Fruit fly (Drosophila melanogaster) whole organism, adult: ENCODE data around the gene CG14332.

ENCODE experiments used
- CG12768 ChIP-seq: fragments of 200-800 bp; sonication (Bioruptor generic); optimal IDR thresholded peaks from 2 replicates; lab custom pipeline; 2017; ENCODE audit warnings: missing biosample characterization, missing genetic modification characterization, mild to moderate bottlenecking, moderate library complexity, missing genetic modification reagents
- CG33017 ChIP-seq: fragments of 200-800 bp; sonication (Bioruptor generic); optimal IDR thresholded peaks from 2 replicates; lab custom pipeline; 2018; ENCODE audit warnings: missing biosample characterization, mild to moderate bottlenecking, missing genetic modification characterization, moderate library complexity
- CG7045 ChIP-seq: fragments of 200-800 bp; sonication (Bioruptor generic); optimal IDR thresholded peaks from 2 replicates; lab custom pipeline; 2017; ENCODE audit warnings: missing biosample characterization, mild to moderate bottlenecking, missing genetic modification characterization
- Hr96 ChIP-seq: fragments of 200-800 bp; sonication (Bioruptor generic); optimal IDR thresholded peaks from 2 replicates; lab custom pipeline; 2016; ENCODE audit warnings: missing biosample characterization, missing genetic modification characterization
- bab1 ChIP-seq: fragments of 200-800 bp; sonication (Bioruptor generic); optimal IDR thresholded peaks from 3 replicates; lab custom pipeline; 2019; ENCODE audit warnings: missing biosample characterization, mild to moderate bottlenecking, missing genetic modification characterization, moderate library complexity
- cic ChIP-seq: fragments of 200-800 bp; sonication (Bioruptor generic); optimal IDR thresholded peaks from 2 replicates; lab custom pipeline; 2017; ENCODE audit warnings: missing biosample characterization, mild to moderate bottlenecking, missing genetic modification characterization, moderate library complexity
- kay ChIP-seq: fragments of 200-800 bp; sonication (Bioruptor generic); peaks from one replicate; lab custom pipeline; 2016; ENCODE audit warnings: missing biosample characterization, missing genetic modification characterization, borderline replicate concordance
- tj ChIP-seq: fragments of 200-800 bp; sonication (Bioruptor generic); optimal IDR thresholded peaks from 3 replicates; lab custom pipeline; 2017; ENCODE audit warnings: missing biosample characterization, mild to moderate bottlenecking, missing genetic modification characterization, moderate library complexity

- no peak for TF ChIP-seq CG33017 (tag; lab: Kevin White, UChicago)
- no peak for TF ChIP-seq cic (GFP tag; lab: Kevin White, UChicago)
- no peak for TF ChIP-seq Hr96 (GFP tag; lab: Kevin White, UChicago)
- TF ChIP-seq CG7045 (GFP tag; lab: Kevin White, UChicago), result peak; percentile 61
- no peak for TF ChIP-seq kay
- TF ChIP-seq bab1, result peak; percentile 52
- TF ChIP-seq tj (GFP tag; lab: Kevin White, UChicago), result peak; percentile 90
- peak; percentile 31 for TF ChIP-seq CG12768
These were observed 21.3 kb downstream of the CG14332 start for dm6 chr3R:17400675-17401118.
